Worm (Caenorhabditis elegans) whole organism, mixed stage, embryonic: Measurements from ENCODE around the gene D2062.1.
"Not testable (repeated sequence)": the region's sequence is repeated elsewhere in the genome, so short reads cannot be mapped to it uniquely, and the experiment has no call there.

Experiments used
- lin-13 ChIP-seq: fragments of 150-350 bp; optimal IDR thresholded peaks from 2 replicates; lab custom pipeline; 2014; ENCODE audit warnings: missing biosample characterization, missing genetic modification characterization
- lin-32 ChIP-seq: fragments of 200-800 bp; sonication (Bioruptor generic); optimal IDR thresholded peaks from 2 replicates; lab custom pipeline; 2018; ENCODE audit warnings: mild to moderate bottlenecking, missing genetic modification characterization, missing compliant biosample characterization
- lsy-2 ChIP-seq: fragments of 150-350 bp; optimal IDR thresholded peaks from 2 replicates; lab custom pipeline; 2014; ENCODE audit warnings: missing biosample characterization, missing genetic modification characterization
- nhr-237 ChIP-seq: fragments of 150-350 bp; optimal IDR thresholded peaks from 2 replicates; lab custom pipeline; 2014; ENCODE audit warnings: missing biosample characterization, missing genetic modification characterization

DNA sequence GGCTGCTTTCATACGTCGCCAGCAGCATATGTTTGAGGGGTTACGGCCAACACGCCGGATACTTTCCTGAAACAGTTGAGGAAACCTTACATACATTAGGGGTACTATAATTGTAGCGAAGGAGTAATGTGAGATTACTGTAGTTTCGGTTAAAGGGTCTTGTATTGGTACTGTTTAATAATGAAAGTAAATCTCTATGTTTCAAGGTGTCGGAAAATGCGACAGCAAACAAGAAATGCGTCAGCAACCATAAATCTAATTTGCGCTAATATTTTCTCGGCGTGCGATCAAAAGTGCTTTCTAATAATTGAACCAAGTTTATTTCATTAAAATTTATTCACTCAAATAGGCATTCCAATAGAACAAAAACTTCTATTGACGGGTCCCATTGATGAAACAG lies 41.1 kb downstream of the D2062.1 start, which contains the start of gene sri-57:
- not testable (repeated sequence) for TF ChIP-seq lin-32 (GFP tag; lab: Kevin White, UChicago); lin-13 (tag; lab: Kevin White, UChicago); nhr-237 (tag; lab: Kevin White, UChicago); lsy-2 (tag; lab: Kevin White, UChicago)
